Fruit fly (Drosophila melanogaster): ENCODE results near the gene Taf3.

Taf3 gene

dm6 chr4:489561-489881 lies 22.9 kb upstream of the Taf3 start (continued):
- TF ChIP-seq btn (GFP tag; optimal IDR thresholded peaks at IDR 0.05), result peak; percentile 37
- TF ChIP-seq HHEX (GFP tag; optimal IDR thresholded peaks at IDR 0.05), result no peak
- peak; percentile 43 for TF ChIP-seq Bteb2 (GFP tag; optimal IDR thresholded peaks at IDR 0.05)
- no peak for TF ChIP-seq CG12236 (GFP tag; optimal IDR thresholded peaks at IDR 0.05)
- peak; percentile 96 for TF ChIP-seq onecut (GFP tag; IDR thresholded peaks at IDR 0.05)
- no peak for TF ChIP-seq CG2875 (GFP tag; optimal IDR thresholded peaks at IDR 0.05)
- TF ChIP-seq CG15073 (GFP tag; optimal IDR thresholded peaks at IDR 0.05), result peak; percentile 27
- no peak for TF ChIP-seq CG3407 (GFP tag; optimal IDR thresholded peaks at IDR 0.05)
- TF ChIP-seq hth (optimal IDR thresholded peaks at IDR 0.05), result no peak
- TF ChIP-seq mam (GFP tag; optimal IDR thresholded peaks at IDR 0.05), result no peak
- TF ChIP-seq pum (GFP tag; optimal IDR thresholded peaks at IDR 0.05), result no peak
- 0 out of 2 replicates have a peak, but pooled peaks have one; percentile 27 for TF ChIP-seq bbx (GFP tag; IDR thresholded peaks at IDR 0.05; ENCODE audit: partially characterized antibody)
- TF ChIP-seq abd-A (tag; optimal IDR thresholded peaks at IDR 0.05), result peak; percentile 53
- TF ChIP-seq CG6689 (GFP tag; IDR thresholded peaks at IDR 0.05), result no peak; the same call in 1 of the 2 replicates
- TF ChIP-seq psq (GFP tag; optimal IDR thresholded peaks at IDR 0.05), result no peak
- no peak for TF ChIP-seq CG10979 (tag; optimal IDR thresholded peaks at IDR 0.05)

- TF ChIP-seq ERR (GFP tag; optimal IDR thresholded peaks at IDR 0.05), result peak; percentile 35
- TF ChIP-seq CG12236 (GFP tag; optimal IDR thresholded peaks at IDR 0.05), result peak; percentile 56
- TF ChIP-seq schlank (tag; optimal IDR thresholded peaks at IDR 0.05), result peak; percentile 48
- TF ChIP-seq CG13424 (tag; optimal IDR thresholded peaks at IDR 0.05), result peak; percentile 46
- TF ChIP-seq hb (GFP tag; IDR thresholded peaks at IDR 0.05; ENCODE audit: partially characterized antibody), result no peak
- peak; percentile 22 for TF ChIP-seq Sry-δ (GFP tag; optimal IDR thresholded peaks at IDR 0.05)
- TF ChIP-seq lbe (GFP tag; optimal IDR thresholded peaks at IDR 0.05), result no peak
- TF ChIP-seq CG12391 (tag; optimal IDR thresholded peaks at IDR 0.05), result peak; percentile 67
- TF ChIP-seq CG2712 (tag; optimal IDR thresholded peaks at IDR 0.05), result peak; percentile 64
- TF ChIP-seq CG4617 (GFP tag; optimal IDR thresholded peaks at IDR 0.05; ENCODE audit: borderline replicate concordance), result no peak
- peak; percentile 48 for TF ChIP-seq CG4820 (GFP tag; optimal IDR thresholded peaks at IDR 0.05)
- peak; percentile 87 for TF ChIP-seq CG2199 (GFP tag; IDR thresholded peaks at IDR 0.05)
- TF ChIP-seq Hsf (GFP tag; optimal IDR thresholded peaks at IDR 0.05), result peak; percentile 67
- peak; percentile 63 for TF ChIP-seq CG14014 (GFP tag; IDR thresholded peaks at IDR 0.05)
- peak; percentile 62 for TF ChIP-seq CG15269 (tag; optimal IDR thresholded peaks at IDR 0.05)
- peak; percentile 24 for TF ChIP-seq CG8388 (GFP tag; optimal IDR thresholded peaks at IDR 0.05)
- peak; percentile 96 for TF ChIP-seq CG13894 (tag; optimal IDR thresholded peaks at IDR 0.05)
- TF ChIP-seq CG8765 (GFP tag; IDR thresholded peaks at IDR 0.05), result no peak
- peak; percentile 46 for TF ChIP-seq CG3281 (GFP tag; optimal IDR thresholded peaks at IDR 0.05)
- TF ChIP-seq dpn (GFP tag; optimal IDR thresholded peaks at IDR 0.05), result peak; percentile 64 to 80
- peak; percentile 32 for TF ChIP-seq HmgD (GFP tag; optimal IDR thresholded peaks at IDR 0.05)
- no peak for TF ChIP-seq Opbp (GFP tag; IDR thresholded peaks at IDR 0.05; ENCODE audit: partially characterized antibody)
- peak; percentile 40 for TF ChIP-seq en (GFP tag; optimal IDR thresholded peaks at IDR 0.05)
- TF ChIP-seq CG9215 (GFP tag; IDR thresholded peaks at IDR 0.05), result no peak
- no peak for TF ChIP-seq onecut (GFP tag; IDR thresholded peaks at IDR 0.05)
- no peak for TF ChIP-seq Aef1 (GFP tag; IDR thresholded peaks at IDR 0.05)
- peak; percentile 70 for TF ChIP-seq dmrt99B (tag; optimal IDR thresholded peaks at IDR 0.05)
- TF ChIP-seq Rfx (GFP tag; IDR thresholded peaks at IDR 0.05), result no peak; the same call in 1 of the 2 replicates
- TF ChIP-seq bigmax (GFP tag; optimal IDR thresholded peaks at IDR 0.05), result no peak
- peak; percentile 52 for TF ChIP-seq phol (tag; optimal IDR thresholded peaks at IDR 0.05)
- TF ChIP-seq CG16863 (GFP tag; optimal IDR thresholded peaks at IDR 0.05), result no peak
- peak; percentile 41 for TF ChIP-seq Dip3 (GFP tag; optimal IDR thresholded peaks at IDR 0.05)
- TF ChIP-seq sd (tag; optimal IDR thresholded peaks at IDR 0.05), result peak; percentile 92
- no peak for TF ChIP-seq CG16813 (GFP tag; IDR thresholded peaks at IDR 0.05; ENCODE audit: partially characterized antibody)
- peak; percentile 28 for TF ChIP-seq CG11398 (GFP tag; optimal IDR thresholded peaks at IDR 0.05)
- TF ChIP-seq CG2875 (GFP tag; optimal IDR thresholded peaks at IDR 0.05), result peak; percentile 57
These were observed 22.4 kb upstream of the Taf3 start, which contains the start of gene Asator for dm6 chr4:488828-489560. Gene Asator, minus strand, starts transcription at chr4:488994.
